Fruit fly (Drosophila melanogaster) whole organism, embryonic: ENCODE measurements around the gene bon.
A peak's percentile ranks its signal among the peaks of the same experiment; 100 is the strongest.

Experiments
- CG10366 ChIP-seq: fragments of 200-800 bp; sonication (Bioruptor generic); IDR thresholded peaks from 2 replicates; pipeline ENCODE4 v1.3.6; 2022; ENCODE audit warnings: missing biosample characterization, missing genetic modification characterization
- CG12299 ChIP-seq: fragments of 200-800 bp; sonication (Bioruptor generic); optimal IDR thresholded peaks from 2 replicates; lab custom pipeline; 2018; ENCODE audit warnings: missing biosample characterization, mild to moderate bottlenecking, missing genetic modification characterization
- CG12659 ChIP-seq: fragments of 200-800 bp; sonication (Bioruptor generic); optimal IDR thresholded peaks from 3 replicates; lab custom pipeline; 2017; ENCODE audit warnings: mild to moderate bottlenecking, missing biosample characterization, missing genetic modification reagents, missing genetic modification characterization
- CG13624 ChIP-seq: fragments of 200-800 bp; sonication (Bioruptor generic); optimal IDR thresholded peaks from 2 replicates; lab custom pipeline; 2016; ENCODE audit warnings: missing biosample characterization, missing genetic modification characterization
- CG14050 ChIP-seq: fragments of 200-800 bp; sonication (Bioruptor generic); IDR thresholded peaks from 3 replicates; pipeline ENCODE4 v1.3.6; 2022; ENCODE audit warnings: missing biosample characterization, missing genetic modification characterization
- CG14667 ChIP-seq: fragments of 200-800 bp; sonication (Bioruptor generic); IDR thresholded peaks from 2 replicates; pipeline ENCODE4 v1.3.6; 2022; ENCODE audit warnings: missing biosample characterization, missing genetic modification characterization
- CG1529 ChIP-seq: fragments of 200-800 bp; sonication (Bioruptor generic); optimal IDR thresholded peaks from 3 replicates; lab custom pipeline; 2018; ENCODE audit warnings: missing biosample characterization, missing genetic modification characterization
- CG15514 ChIP-seq: fragments of 200-800 bp; sonication (Bioruptor generic); optimal IDR thresholded peaks from 3 replicates; lab custom pipeline; 2017; ENCODE audit warnings: missing biosample characterization, missing genetic modification characterization, mild to moderate bottlenecking, moderate library complexity, missing genetic modification reagents
- CG17829 ChIP-seq: fragments of 200-800 bp; optimal IDR thresholded peaks from 2 replicates; lab custom pipeline; 2019; ENCODE audit warnings: missing biosample characterization, mild to moderate bottlenecking, missing genetic modification characterization, moderate library complexity
- CG18599 ChIP-seq: fragments of 200-800 bp; sonication (Bioruptor generic); optimal IDR thresholded peaks from 3 replicates; lab custom pipeline; 2017; ENCODE audit warnings: missing biosample characterization, missing genetic modification characterization, mild to moderate bottlenecking, moderate library complexity, missing genetic modification reagents
- CG2875 ChIP-seq: fragments of 200-800 bp; sonication (Bioruptor generic); optimal IDR thresholded peaks from 2 replicates; lab custom pipeline; 2017; ENCODE audit warnings: missing biosample characterization, mild to moderate bottlenecking, missing genetic modification characterization, missing genetic modification reagents
- CG3065 ChIP-seq: fragments of 200-800 bp; sonication (Bioruptor generic); optimal IDR thresholded peaks from 2 replicates; lab custom pipeline; 2016; ENCODE audit warnings: missing biosample characterization, missing genetic modification characterization
- CG3281 ChIP-seq: fragments of 200-800 bp; sonication (Bioruptor generic); optimal IDR thresholded peaks from 3 replicates; lab custom pipeline; 2017; ENCODE audit warnings: missing biosample characterization, mild to moderate bottlenecking, missing genetic modification characterization
- CG3838 ChIP-seq: fragments of 200-800 bp; sonication (Bioruptor generic); optimal IDR thresholded peaks from 3 replicates; lab custom pipeline; 2016; ENCODE audit warnings: missing biosample characterization, missing genetic modification characterization
- CG7745 ChIP-seq: fragments of 200-800 bp; sonication (Bioruptor generic); optimal IDR thresholded peaks from 2 replicates; lab custom pipeline; 2018; ENCODE audit warnings: missing biosample characterization, mild to moderate bottlenecking, missing genetic modification characterization, moderate library complexity
- CG7786 ChIP-seq: fragments of 200-800 bp; sonication (Bioruptor generic); optimal IDR thresholded peaks from 2 replicates; lab custom pipeline; 2016; ENCODE audit warnings: missing biosample characterization, missing genetic modification characterization
- CG8359 ChIP-seq: fragments of 200-800 bp; sonication (Bioruptor generic); optimal IDR thresholded peaks from 2 replicates; lab custom pipeline; 2017; ENCODE audit warnings: missing biosample characterization, mild to moderate bottlenecking, missing genetic modification characterization, borderline replicate concordance
- Chrac-16 ChIP-seq: fragments of 200-800 bp; sonication (Bioruptor generic); optimal IDR thresholded peaks from 3 replicates; lab custom pipeline; 2016; ENCODE audit warnings: missing biosample characterization, missing genetic modification characterization
- D19A ChIP-seq: fragments of 200-800 bp; optimal IDR thresholded peaks from 3 replicates; lab custom pipeline; 2019; ENCODE audit warnings: missing biosample characterization, mild to moderate bottlenecking, missing genetic modification characterization, moderate library complexity
- Hand ChIP-seq: fragments of 200-800 bp; sonication (Bioruptor generic); optimal IDR thresholded peaks from 2 replicates; lab custom pipeline; 2017; ENCODE audit warnings: mild to moderate bottlenecking, missing biosample characterization, missing genetic modification reagents, missing genetic modification characterization
- HmgZ ChIP-seq: fragments of 200-800 bp; sonication (Bioruptor generic); optimal IDR thresholded peaks from 2 replicates; lab custom pipeline; 2018; ENCODE audit warnings: missing biosample characterization, mild to moderate bottlenecking, missing genetic modification characterization
- Hr39 ChIP-seq: fragments of >200 bp; optimal IDR thresholded peaks from 2 replicates; lab custom pipeline; 2017
- MESR4 ChIP-seq: fragments of 200-800 bp; sonication (Bioruptor generic); optimal IDR thresholded peaks from 2 replicates; lab custom pipeline; 2018; ENCODE audit warnings: missing biosample characterization, mild to moderate bottlenecking, missing genetic modification characterization, moderate library complexity
- Mad ChIP-seq: fragments of 200-800 bp; sonication (Bioruptor generic); optimal IDR thresholded peaks from 2 replicates; lab custom pipeline; 2016; ENCODE audit warnings: missing biosample characterization, missing genetic modification characterization
- Meics ChIP-seq: fragments of 200-800 bp; sonication (Bioruptor generic); optimal IDR thresholded peaks from 2 replicates; lab custom pipeline; 2017; ENCODE audit warnings: missing biosample characterization, mild to moderate bottlenecking, missing genetic modification characterization
- Scr ChIP-seq: fragments of 200-800 bp; sonication (Bioruptor generic); IDR thresholded peaks from 2 replicates; pipeline ENCODE4 v1.3.6; 2022; ENCODE audit warnings: missing biosample characterization, missing genetic modification characterization; ENCODE audit not compliant: partially characterized antibody
- Taf1 ChIP-seq: fragments of 200-800 bp; sonication (Bioruptor generic); IDR thresholded peaks from 2 replicates; pipeline ENCODE4 v1.3.6; 2022; ENCODE audit warnings: missing biosample characterization, missing genetic modification characterization
- bab2 ChIP-seq: fragments of 200-800 bp; sonication (Bioruptor generic); optimal IDR thresholded peaks from 2 replicates; lab custom pipeline; 2016; ENCODE audit warnings: missing biosample characterization, missing genetic modification characterization
- corto ChIP-seq: fragments of 200-800 bp; sonication (Bioruptor generic); optimal IDR thresholded peaks from 2 replicates; lab custom pipeline; 2016; ENCODE audit warnings: missing biosample characterization, mild to moderate bottlenecking, missing genetic modification characterization, moderate library complexity
- crc ChIP-seq: fragments of 200-800 bp; sonication (Bioruptor generic); optimal IDR thresholded peaks from 2 replicates; lab custom pipeline; 2016; ENCODE audit warnings: missing biosample characterization, missing genetic modification characterization
- dan ChIP-seq: fragments of 200-800 bp; sonication (Bioruptor generic); IDR thresholded peaks from 2 replicates; pipeline ENCODE4 v1.3.6; 2022; ENCODE audit warnings: missing biosample characterization, missing genetic modification characterization
- dpn ChIP-seq, 2 experiments: fragments of 200-800 bp; sonication (Bioruptor generic); optimal IDR thresholded peaks; 3 replicates each; lab custom pipeline; 2016; ENCODE audit warnings: missing biosample characterization in 2 of 2, missing genetic modification characterization in 2 of 2
- esg ChIP-seq: fragments of 200-800 bp; sonication (Bioruptor generic); conservative IDR thresholded peaks from 2 replicates; pipeline ENCODE4 v1.3.6; 2022; ENCODE audit warnings: missing biosample characterization, missing genetic modification characterization
- gro ChIP-seq: fragments of 200-800 bp; sonication (Bioruptor generic); optimal IDR thresholded peaks from 2 replicates; lab custom pipeline; 2016; ENCODE audit warnings: missing biosample characterization, missing genetic modification characterization
- hbn ChIP-seq: fragments of 200-800 bp; sonication (Bioruptor generic); IDR thresholded peaks from 2 replicates; pipeline ENCODE4 v1.3.6; 2022; ENCODE audit warnings: missing biosample characterization, missing genetic modification characterization; ENCODE audit not compliant: partially characterized antibody
- jing ChIP-seq: fragments of 200-800 bp; sonication (Bioruptor generic); optimal IDR thresholded peaks from 2 replicates; lab custom pipeline; 2018; ENCODE audit warnings: missing biosample characterization, mild to moderate bottlenecking, missing genetic modification characterization
- kni ChIP-seq: fragments of 200-800 bp; sonication (Bioruptor generic); optimal IDR thresholded peaks from 3 replicates; lab custom pipeline; 2017; ENCODE audit warnings: mild to moderate bottlenecking, missing biosample characterization, missing genetic modification reagents, missing genetic modification characterization
- knrl ChIP-seq: fragments of 200-800 bp; sonication (Bioruptor generic); IDR thresholded peaks from 3 replicates; pipeline ENCODE4 v1.3.6; 2022; ENCODE audit warnings: missing biosample characterization, missing genetic modification characterization; ENCODE audit not compliant: partially characterized antibody
- nerfin-2 ChIP-seq: fragments of 200-800 bp; sonication (Bioruptor generic); IDR thresholded peaks from 2 replicates; pipeline ENCODE4 v1.3.6; 2022; ENCODE audit warnings: missing biosample characterization, missing genetic modification characterization; ENCODE audit not compliant: partially characterized antibody
- tna ChIP-seq: fragments of 200-800 bp; sonication (Bioruptor generic); IDR thresholded peaks from 2 replicates; pipeline ENCODE4 v1.3.6; 2022; ENCODE audit warnings: missing biosample characterization, missing genetic modification characterization; ENCODE audit not compliant: partially characterized antibody
- vnd ChIP-seq: fragments of 200-800 bp; sonication (Bioruptor generic); IDR thresholded peaks from 3 replicates; pipeline ENCODE4 v1.3.6; 2022; ENCODE audit warnings: missing biosample characterization, missing genetic modification characterization; ENCODE audit not compliant: partially characterized antibody
- wek ChIP-seq: fragments of 200-800 bp; sonication (Bioruptor generic); optimal IDR thresholded peaks from 3 replicates; lab custom pipeline; 2018; ENCODE audit warnings: missing biosample characterization, mild to moderate bottlenecking, missing genetic modification characterization, moderate library complexity
- z ChIP-seq: fragments of 200-800 bp; sonication (Bioruptor generic); IDR thresholded peaks from 3 replicates; pipeline ENCODE4 v1.3.6; 2022; ENCODE audit warnings: missing biosample characterization, missing genetic modification characterization
- zen2 ChIP-seq: fragments of 200-800 bp; sonication (Bioruptor generic); IDR thresholded peaks from 3 replicates; pipeline ENCODE4 v1.3.6; 2022; ENCODE audit warnings: missing biosample characterization, missing genetic modification characterization; ENCODE audit not compliant: partially characterized antibody
- zfh2 ChIP-seq: fragments of 200-800 bp; sonication (Bioruptor generic); optimal IDR thresholded peaks from 2 replicates; lab custom pipeline; 2016; ENCODE audit warnings: missing biosample characterization, missing genetic modification characterization

Gene bon

DNA sequence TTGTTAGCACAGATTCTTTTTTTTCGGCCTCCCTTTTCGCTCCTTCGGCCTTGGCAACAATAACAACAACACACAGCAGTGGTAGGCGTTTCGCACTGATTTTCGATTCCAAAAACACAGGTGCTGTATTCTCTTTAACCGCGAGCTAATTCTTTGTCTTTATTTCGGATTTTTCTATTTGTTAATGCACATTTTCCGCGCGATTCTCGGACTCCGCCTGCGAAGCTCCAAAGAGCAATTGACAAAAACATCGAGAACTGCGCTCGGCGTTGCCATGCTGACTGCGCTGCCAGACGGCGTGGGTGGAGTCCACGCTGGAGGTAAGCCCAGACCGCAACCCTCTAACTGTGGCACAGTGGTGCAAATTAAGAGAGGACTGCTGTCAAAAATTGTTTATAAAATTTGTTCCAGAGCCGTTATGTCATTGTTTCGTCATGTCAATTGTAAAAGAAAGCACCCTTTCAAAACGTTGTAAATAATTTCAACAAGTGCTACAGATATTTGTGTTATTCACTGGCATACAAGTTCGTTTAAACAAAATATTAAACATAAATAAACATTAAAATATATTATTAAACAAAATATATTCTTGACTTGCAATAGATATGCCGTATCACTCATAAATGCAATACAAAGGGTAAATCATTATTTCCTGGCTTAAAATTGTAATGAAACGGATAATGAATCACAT, 35.4 kb upstream of the bon start, which contains the start of the genes DPCoAC and CG5180 (continued):
- TF ChIP-seq Hand (GFP tag; lab: Kevin White, UChicago) (peak; percentile 15), z (GFP tag; lab: Robert Waterston, UW) (no peak), jing (GFP tag; lab: Kevin White, UChicago) (no peak), tna (0 out of 2 replicates have a peak, but pooled peaks have one; percentile 39), CG14050 (GFP tag; lab: Robert Waterston, UW) (peak; percentile 37; the same call in 2 of the 3 replicates), CG8359 (GFP tag; lab: Kevin White, UChicago) (no peak), bab2 (peak; percentile 51), Meics (peak; percentile 37), CG13624 (GFP tag; lab: Kevin White, UChicago) (peak; percentile 41), crc (peak; percentile 62), CG3281 (GFP tag; lab: Kevin White, UChicago) (peak; percentile 59), CG7745 (tag; lab: Kevin White, UChicago) (no peak), CG17829 (tag; lab: Kevin White, UChicago) (peak; percentile 50), Scr (GFP tag; lab: Robert Waterston, UW) (peak; percentile 40), dan (GFP tag; lab: Robert Waterston, UW) (no peak), CG12299 (tag; lab: Kevin White, UChicago) (peak; percentile 60), CG14667 (peak; percentile 53; the same call in 1 of the 2 replicates), gro (GFP tag; lab: Kevin White, UChicago) (peak; percentile 77), CG7786 (GFP tag; lab: Kevin White, UChicago) (peak; percentile 59), corto (no peak), vnd (GFP tag; lab: Robert Waterston, UW) (peak; percentile 44; the same call in 2 of the 3 replicates), CG3838 (GFP tag; lab: Kevin White, UChicago) (peak; percentile 46), CG18599 (GFP tag; lab: Kevin White, UChicago) (peak; percentile 38), zen2 (GFP tag; lab: Robert Waterston, UW) (0 out of 3 replicates have a peak, but pooled peaks have one; percentile 5), MESR4 (peak; percentile 74), kni (GFP tag; lab: Kevin White, UChicago) (peak; percentile 47), CG15514 (peak; percentile 93), nerfin-2 (GFP tag; lab: Robert Waterston, UW) (peak; percentile 61), CG1529 (GFP tag; lab: Kevin White, UChicago) (no peak), HmgZ (tag; lab: Kevin White, UChicago) (peak; percentile 78), wek (GFP tag; lab: Kevin White, UChicago) (no peak), esg (GFP tag; lab: Robert Waterston, UW) (peak; percentile 71), dpn (GFP tag; optimal IDR thresholded peaks at IDR 0.05; lab: Kevin White, UChicago) (peak; percentile 68 to 73), Hr39 (no peak), hbn (GFP tag; lab: Robert Waterston, UW) (peak; percentile 49), Taf1 (GFP tag; lab: Robert Waterston, UW) (peak; percentile 35; the same call in 1 of the 2 replicates), zfh2 (GFP tag; lab: Kevin White, UChicago) (peak; percentile 78), CG2875 (GFP tag; lab: Kevin White, UChicago) (no peak), knrl (GFP tag; lab: Robert Waterston, UW) (peak; percentile 48), CG3065 (GFP tag; lab: Kevin White, UChicago) (peak; percentile 35), Mad (peak; percentile 60), CG12659 (peak; percentile 78), CG10366 (peak; percentile 68), Chrac-16 (GFP tag; lab: Kevin White, UChicago) (peak; percentile 45), D19A (tag; lab: Kevin White, UChicago) (peak; percentile 43)
